Worm (Caenorhabditis elegans): ENCODE measurements around the gene ZK637.14.
"Not testable (repeated sequence)": the region's sequence is repeated elsewhere in the genome, so short reads cannot be mapped to it uniquely, and the experiment has no call there.

ce11 chrIII:8852402-8852801 is 36.6 kb downstream of the ZK637.14 start:
- not testable (repeated sequence) for TF ChIP-seq unc-62 (GFP tag; optimal IDR thresholded peaks at IDR 0.05 in 1 of 2); unc-62 (tag; optimal IDR thresholded peaks at IDR 0.05); nhr-11 (tag; optimal IDR thresholded peaks at IDR 0.05); ztf-11 (tag; optimal IDR thresholded peaks at IDR 0.05)

Data from whole organism, L4 larva.